In the genomic region with DNA sequence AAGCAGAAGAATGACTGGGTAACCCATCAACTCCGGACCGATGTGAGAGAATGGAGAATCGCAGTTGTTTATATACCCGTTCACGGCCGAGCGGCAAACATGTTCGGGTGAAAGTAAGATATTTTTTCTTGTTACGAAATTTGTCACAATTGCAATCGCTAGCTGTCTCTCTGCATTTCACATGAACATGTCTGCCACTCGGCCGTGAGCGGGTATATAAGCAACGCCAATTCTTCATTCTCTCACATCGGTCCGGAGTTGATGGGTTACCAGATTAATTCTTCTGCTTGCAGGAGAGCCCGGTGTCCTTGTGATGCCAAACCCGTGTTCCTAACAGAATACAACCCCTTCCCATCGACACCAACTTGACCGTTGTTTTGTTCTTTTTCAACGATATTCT, we compare ENCODE assay signal across 3 worm cellular contexts.
TF ChIP-seq lines count a peak whose summit lies in the region.

No protein-coding gene starts in this region.

TF ChIP-seq in whole organism, L1 larva, 84 proteins besides CTCF, POLR2A, EP300 and RAD21 (continued from another document):
- 0 out of 2 replicates have a peak, but pooled peaks have one; percentile 11 for TF ChIP-seq nhr-19 (GFP tag; conservative IDR thresholded peaks at IDR 0.05; lab: Robert Waterston, UW)
- peak; percentile 48 for TF ChIP-seq skn-1 (tag; optimal IDR thresholded peaks at IDR 0.05; lab: Kevin White, UChicago)
- TF ChIP-seq alr-1 (tag; optimal IDR thresholded peaks at IDR 0.05; lab: Kevin White, UChicago; ENCODE audit: borderline replicate concordance): no peak

TF ChIP-seq in whole organism, L4 larva, 104 proteins besides CTCF, POLR2A, EP300 and RAD21 (continued from another document):
- TF ChIP-seq ZK337.2 (GFP tag; IDR thresholded peaks at IDR 0.05; lab: Robert Waterston, UW) (0 out of 2 replicates have a peak, but pooled peaks have one; percentile 28), hif-1 (tag; optimal IDR thresholded peaks at IDR 0.05; lab: Kevin White, UChicago) (peak in 1 of 2 experiments; percentile 34), madf-5 (GFP tag; IDR thresholded peaks at IDR 0.05; lab: Robert Waterston, UW) (0 out of 4 replicates have a peak, but pooled peaks of 1 of the 2 experiments have one; percentile 27), mxl-3 (GFP tag; optimal IDR thresholded peaks at IDR 0.05; lab: Kevin White, UChicago) (peak; percentile 7), egl-43 (GFP tag; IDR thresholded peaks at IDR 0.05; lab: Robert Waterston, UW) (peak; percentile 76), Y105C5A.15 (GFP tag; IDR thresholded peaks at IDR 0.05; lab: Robert Waterston, UW) (0 out of 2 replicates have a peak, but pooled peaks have one; percentile 9), duxl-1 (tag; optimal IDR thresholded peaks at IDR 0.05; lab: Kevin White, UChicago; ENCODE audit: poor library complexity) (no peak), T26A8.4 (GFP tag; IDR thresholded peaks at IDR 0.05; lab: Robert Waterston, UW) (peak; percentile 78), spr-3 (GFP tag; optimal IDR thresholded peaks at IDR 0.05; lab: Kevin White, UChicago) (peak; percentile 20), attf-4 (tag; optimal IDR thresholded peaks at IDR 0.05; lab: Kevin White, UChicago) (no peak), rbr-2 (tag; optimal IDR thresholded peaks at IDR 0.05; lab: Kevin White, UChicago) (peak; percentile 14), dmd-8 (GFP tag; IDR thresholded peaks at IDR 0.05; lab: Robert Waterston, UW) (no peak), dve-1 (tag; optimal IDR thresholded peaks at IDR 0.05; lab: Kevin White, UChicago; ENCODE audit: insufficient read depth) (peak; percentile 31)

TF ChIP-seq in whole organism, young adult, 124 proteins besides CTCF, POLR2A, EP300 and RAD21 (continued from another document):
- no peak for TF ChIP-seq ceh-100 (GFP tag; IDR thresholded peaks at IDR 0.05; lab: Robert Waterston, UW)
- no peak for TF ChIP-seq pbrm-1 (GFP tag; IDR thresholded peaks at IDR 0.05; lab: Robert Waterston, UW)
- TF ChIP-seq madf-10 (tag; optimal IDR thresholded peaks at IDR 0.05; lab: Kevin White, UChicago): no peak
- no peak for TF ChIP-seq nhr-120 (GFP tag; IDR thresholded peaks at IDR 0.05; lab: Robert Waterston, UW)
- no peak for TF ChIP-seq nfya-2 (GFP tag; IDR thresholded peaks at IDR 0.05; lab: Robert Waterston, UW)
- peak; percentile 71 for TF ChIP-seq nfyb-1 (GFP tag; IDR thresholded peaks at IDR 0.05; lab: Robert Waterston, UW)
- no peak for TF ChIP-seq let-607 (tag; optimal IDR thresholded peaks at IDR 0.05; lab: Kevin White, UChicago)
- no peak for TF ChIP-seq ets-4 (GFP tag; optimal IDR thresholded peaks at IDR 0.05; lab: Kevin White, UChicago)
- TF ChIP-seq attf-3 (GFP tag; conservative IDR thresholded peaks at IDR 0.05; lab: Robert Waterston, UW): no peak
- TF ChIP-seq lin-40 (tag; optimal IDR thresholded peaks at IDR 0.05; lab: Kevin White, UChicago): peak; percentile 62
- no peak for TF ChIP-seq ztf-25 (GFP tag; IDR thresholded peaks at IDR 0.05; lab: Robert Waterston, UW)
- no peak for TF ChIP-seq D2030.7 (GFP tag; IDR thresholded peaks at IDR 0.05; lab: Robert Waterston, UW)
- no peak for TF ChIP-seq bed-2 (GFP tag; IDR thresholded peaks at IDR 0.05; lab: Robert Waterston, UW)
- no peak for TF ChIP-seq egrh-3 (GFP tag; IDR thresholded peaks at IDR 0.05; lab: Robert Waterston, UW)
- TF ChIP-seq rpc-1 (optimal IDR thresholded peaks at IDR 0.05; lab: Kevin White, UChicago): no peak
- TF ChIP-seq rpc-1 (tag; optimal IDR thresholded peaks at IDR 0.05; lab: Kevin White, UChicago): no peak
- TF ChIP-seq T07F8.4 (tag; optimal IDR thresholded peaks at IDR 0.05; lab: Kevin White, UChicago): no peak
- peak; percentile 75 for TF ChIP-seq ztf-26 (tag; optimal IDR thresholded peaks at IDR 0.05; lab: Kevin White, UChicago)
- TF ChIP-seq ccch-3 (GFP tag; optimal IDR thresholded peaks at IDR 0.05; lab: Kevin White, UChicago): no peak
- TF ChIP-seq ztf-6 (GFP tag; IDR thresholded peaks at IDR 0.05; lab: Robert Waterston, UW): no peak
- TF ChIP-seq efl-1 (GFP tag; optimal IDR thresholded peaks at IDR 0.05; lab: Kevin White, UChicago): no peak
- TF ChIP-seq B0035.1 (tag; optimal IDR thresholded peaks at IDR 0.05; lab: Kevin White, UChicago): no peak
- TF ChIP-seq F39B2.1 (GFP tag; IDR thresholded peaks at IDR 0.05; lab: Robert Waterston, UW): no peak
- no peak for TF ChIP-seq hrde-1 (tag; optimal IDR thresholded peaks at IDR 0.05; lab: Kevin White, UChicago; ENCODE audit: borderline replicate concordance)
- TF ChIP-seq somi-1 (GFP tag; optimal IDR thresholded peaks at IDR 0.05; lab: Kevin White, UChicago): no peak
- TF ChIP-seq ekl-4 (GFP tag; IDR thresholded peaks at IDR 0.05; lab: Robert Waterston, UW): no peak
- TF ChIP-seq madf-8 (GFP tag; conservative IDR thresholded peaks at IDR 0.05; lab: Robert Waterston, UW): no peak
- peak; percentile 67 for TF ChIP-seq C06A6.2 (GFP tag; conservative IDR thresholded peaks at IDR 0.05; lab: Robert Waterston, UW)
- TF ChIP-seq chd-7 (tag; optimal IDR thresholded peaks at IDR 0.05; lab: Kevin White, UChicago): no peak
- peak; percentile 7 for TF ChIP-seq atf-7 (tag; optimal IDR thresholded peaks at IDR 0.05; lab: Kevin White, UChicago)
- no peak for TF ChIP-seq lin-35 (GFP tag; optimal IDR thresholded peaks at IDR 0.05; lab: Kevin White, UChicago)
- no peak for TF ChIP-seq mxl-1 (tag; optimal IDR thresholded peaks at IDR 0.05; lab: Kevin White, UChicago)
- TF ChIP-seq ama-1 (optimal IDR thresholded peaks at IDR 0.05; lab: Kevin White, UChicago): no peak
- no peak for TF ChIP-seq ama-1 (GFP tag; optimal IDR thresholded peaks at IDR 0.05; lab: Kevin White, UChicago)
- no peak for TF ChIP-seq ceh-79 (tag; optimal IDR thresholded peaks at IDR 0.05; lab: Kevin White, UChicago)
- no peak for TF ChIP-seq nhr-179 (tag; optimal IDR thresholded peaks at IDR 0.05; lab: Kevin White, UChicago)
- no peak for TF ChIP-seq dpl-1 (GFP tag; optimal IDR thresholded peaks at IDR 0.05; lab: Kevin White, UChicago)
- TF ChIP-seq mes-4 (tag; optimal IDR thresholded peaks at IDR 0.05; lab: Kevin White, UChicago): no peak
- 0 out of 2 replicates have a peak, but pooled peaks have one; percentile 24 for TF ChIP-seq dox-1 (GFP tag; IDR thresholded peaks at IDR 0.05; lab: Robert Waterston, UW)
- no peak for TF ChIP-seq lsl-1 (GFP tag; optimal IDR thresholded peaks at IDR 0.05; lab: Kevin White, UChicago)
- no peak for TF ChIP-seq F22D6.2 (tag; optimal IDR thresholded peaks at IDR 0.05; lab: Kevin White, UChicago)
- TF ChIP-seq aptf-3 (GFP tag; IDR thresholded peaks at IDR 0.05; lab: Robert Waterston, UW): no peak
- no peak for TF ChIP-seq F33H1.4 (GFP tag; IDR thresholded peaks at IDR 0.05; lab: Robert Waterston, UW)
- TF ChIP-seq snpc-1.3 (tag; optimal IDR thresholded peaks at IDR 0.05; lab: Kevin White, UChicago; ENCODE audit: insufficient read depth): no peak
- no peak for TF ChIP-seq Y67H2A.10 (GFP tag; conservative IDR thresholded peaks at IDR 0.05; lab: Robert Waterston, UW)
- TF ChIP-seq rec-8 (tag; optimal IDR thresholded peaks at IDR 0.05; lab: Kevin White, UChicago): no peak
- TF ChIP-seq T26A5.8 (tag; optimal IDR thresholded peaks at IDR 0.05; lab: Kevin White, UChicago): no peak
- no peak for TF ChIP-seq F57C9.4 (tag; optimal IDR thresholded peaks at IDR 0.05; lab: Kevin White, UChicago)
- TF ChIP-seq tbp1 (GFP tag; optimal IDR thresholded peaks at IDR 0.05; lab: Kevin White, UChicago): peak; percentile 53
- peak; percentile 46 for TF ChIP-seq B0261.1 (tag; optimal IDR thresholded peaks at IDR 0.05; lab: Kevin White, UChicago)
- TF ChIP-seq Y95B8A.8 (GFP tag; IDR thresholded peaks at IDR 0.05; lab: Robert Waterston, UW): no peak
- no peak for TF ChIP-seq cebp-2 (GFP tag; IDR thresholded peaks at IDR 0.05; lab: Robert Waterston, UW)
- no peak for TF ChIP-seq attf-5 (GFP tag; optimal IDR thresholded peaks at IDR 0.05; lab: Kevin White, UChicago)
- TF ChIP-seq tbx-9 (tag; optimal IDR thresholded peaks at IDR 0.05; lab: Kevin White, UChicago; ENCODE audit: borderline replicate concordance): no peak
- TF ChIP-seq snpc-4 (GFP tag; optimal IDR thresholded peaks at IDR 0.05; lab: Kevin White, UChicago): peak; percentile 81
- peak; percentile 86 to 98 (median 96) for TF ChIP-seq snpc-4 (tag; optimal IDR thresholded peaks at IDR 0.05; lab: Kevin White, UChicago)
- TF ChIP-seq dpff-1 (tag; optimal IDR thresholded peaks at IDR 0.05; lab: Kevin White, UChicago): no peak
- peak; percentile 14 for TF ChIP-seq ZK185.1 (tag; optimal IDR thresholded peaks at IDR 0.05; lab: Kevin White, UChicago; ENCODE audit: poor library complexity, severe bottlenecking)
